Worm (Caenorhabditis elegans) whole organism, L4/young adult: Measurements from ENCODE around the gene mon-2.

Experiments
- W03F9.2 ChIP-seq: fragments of 150-350 bp; optimal IDR thresholded peaks from 2 replicates; lab custom pipeline; 2014; ENCODE audit warnings: missing biosample characterization, missing genetic modification characterization
- dao-5 ChIP-seq: sonication (generic microtip); optimal IDR thresholded peaks from 2 replicates; lab custom pipeline; 2016; ENCODE audit warnings: missing genotype, missing genetic modification characterization, moderate library complexity, missing compliant biosample characterization
- him-1 ChIP-seq: sonication (generic microtip); optimal IDR thresholded peaks from 2 replicates; lab custom pipeline; 2016; ENCODE audit warnings: missing genotype, missing genetic modification reagents, missing genetic modification characterization, missing compliant biosample characterization

The mon-2 gene

ce11 chrIV:12096479-12096878 is at the start of gene mon-2:
Gene mon-2, plus strand, starts transcription at chrIV:12096779.
- no peak for TF ChIP-seq W03F9.2
- TF ChIP-seq him-1 (tag; lab: Kevin White, UChicago): no peak

ce11 chrIV:12047552-12048347 is 48.8 kb upstream of the mon-2 start, which contains the start of gene T12G3.4:
Gene T12G3.4, plus strand, starts transcription at chrIV:12048256.
- TF ChIP-seq W03F9.2 (no peak), dao-5 (tag; lab: Kevin White, UChicago) (no peak), him-1 (tag; lab: Kevin White, UChicago) (no peak)

ce11 chrIV:12051049-12051792 is 45.4 kb upstream of the mon-2 start, which contains the start of the genes bre-5 and spt-5:
Gene bre-5, minus strand, starts transcription at chrIV:12051215.
Gene spt-5, plus strand, starts transcription at chrIV:12051491.
- no peak for TF ChIP-seq him-1 (tag; lab: Kevin White, UChicago)
- TF ChIP-seq W03F9.2: peak; percentile 45

- TF ChIP-seq dao-5 (tag; lab: Kevin White, UChicago): no peak
- no peak for TF ChIP-seq W03F9.2
- TF ChIP-seq him-1 (tag; lab: Kevin White, UChicago): no peak
These were observed 44.1 kb upstream of the mon-2 start for ce11 chrIV:12052461-12052860.

ce11 chrIV:12056603-12057002 is 40.0 kb upstream of the mon-2 start, which contains the start of gene K08E4.2:
Gene K08E4.2, minus strand, starts transcription at chrIV:12056656.
- no peak for TF ChIP-seq him-1 (tag; lab: Kevin White, UChicago)
- TF ChIP-seq W03F9.2: no peak
- no peak for TF ChIP-seq dao-5 (tag; lab: Kevin White, UChicago)

- no peak for TF ChIP-seq him-1 (tag; lab: Kevin White, UChicago)
- no peak for TF ChIP-seq W03F9.2
- TF ChIP-seq dao-5 (tag; lab: Kevin White, UChicago): no peak
These were observed 39.1 kb upstream of the mon-2 start, which contains the start of gene K08E4.3 for ce11 chrIV:12057508-12057907. Gene K08E4.3, plus strand, starts transcription at chrIV:12057742.

- TF ChIP-seq W03F9.2: no peak
- TF ChIP-seq dao-5 (tag; lab: Kevin White, UChicago): no peak
- TF ChIP-seq him-1 (tag; lab: Kevin White, UChicago): no peak
These were observed 35.4 kb upstream of the mon-2 start, which contains the start of gene K08E4.8 for ce11 chrIV:12061229-12061628. Gene K08E4.8, minus strand, starts transcription at chrIV:12061329.

- TF ChIP-seq dao-5 (tag; lab: Kevin White, UChicago) (no peak), him-1 (tag; lab: Kevin White, UChicago) (no peak), W03F9.2 (no peak)
These were observed 28.0 kb upstream of the mon-2 start, which contains the start of gene bath-37 for ce11 chrIV:12068590-12068989. Gene bath-37, plus strand, starts transcription at chrIV:12068890.

ce11 chrIV:12075497-12075896 is 21.1 kb upstream of the mon-2 start, which contains the start of gene K08E4.7:
Gene K08E4.7, plus strand, starts transcription at chrIV:12075797.
- TF ChIP-seq him-1 (tag; lab: Kevin White, UChicago) (no peak), W03F9.2 (no peak), dao-5 (tag; lab: Kevin White, UChicago) (no peak)

- no peak for TF ChIP-seq him-1 (tag; lab: Kevin White, UChicago)
- no peak for TF ChIP-seq dao-5 (tag; lab: Kevin White, UChicago)
- TF ChIP-seq W03F9.2: peak; percentile 49
These were observed 18.3 kb upstream of the mon-2 start, which contains the start of gene tmed-1 for ce11 chrIV:12078112-12078812. Gene tmed-1, minus strand, starts transcription at chrIV:12078162.

- TF ChIP-seq W03F9.2: peak; percentile 8
- TF ChIP-seq him-1 (tag; lab: Kevin White, UChicago): no peak
- no peak for TF ChIP-seq dao-5 (tag; lab: Kevin White, UChicago)
These were observed 17.6 kb upstream of the mon-2 start, which contains the start of gene lex-1 for ce11 chrIV:12078907-12079523. Gene lex-1, plus strand, starts transcription at chrIV:12079473.

- TF ChIP-seq dao-5 (tag; lab: Kevin White, UChicago): no peak
- TF ChIP-seq him-1 (tag; lab: Kevin White, UChicago): no peak
These were observed 15.8 kb upstream of the mon-2 start for ce11 chrIV:12080807-12081206.

ce11 chrIV:12084178-12084577 is 12.4 kb upstream of the mon-2 start, which contains the start of gene repo-1:
Gene repo-1, plus strand, starts transcription at chrIV:12084478.
- no peak for TF ChIP-seq dao-5 (tag; lab: Kevin White, UChicago)
- TF ChIP-seq him-1 (tag; lab: Kevin White, UChicago): no peak
- no peak for TF ChIP-seq W03F9.2
